Fruit fly (Drosophila melanogaster) whole organism, embryonic: Measurements from ENCODE around the gene Vdup1.

Experiments used
- Bteb2 ChIP-seq: fragments of 200-800 bp; sonication (Bioruptor generic); optimal IDR thresholded peaks from 2 replicates; lab custom pipeline; 2016; ENCODE audit warnings: missing biosample characterization, missing genetic modification characterization
- CG10147 ChIP-seq: fragments of 200-800 bp; sonication (Bioruptor generic); optimal IDR thresholded peaks from 2 replicates; lab custom pipeline; 2019; ENCODE audit warnings: missing biosample characterization, mild to moderate bottlenecking, missing genetic modification characterization, moderate library complexity
- CG11456 ChIP-seq: fragments of 200-800 bp; sonication (Bioruptor generic); IDR thresholded peaks from 3 replicates; pipeline ENCODE4 v1.3.6; 2022; ENCODE audit warnings: missing biosample characterization, missing genetic modification characterization
- CG12299 ChIP-seq: fragments of 200-800 bp; sonication (Bioruptor generic); optimal IDR thresholded peaks from 2 replicates; lab custom pipeline; 2018; ENCODE audit warnings: missing biosample characterization, mild to moderate bottlenecking, missing genetic modification characterization
- CG14050 ChIP-seq: fragments of 200-800 bp; sonication (Bioruptor generic); IDR thresholded peaks from 3 replicates; pipeline ENCODE4 v1.3.6; 2022; ENCODE audit warnings: missing biosample characterization, missing genetic modification characterization
- CG17612 ChIP-seq: fragments of 200-800 bp; sonication (Bioruptor generic); IDR thresholded peaks from 2 replicates; pipeline ENCODE4 v1.3.6; 2022; ENCODE audit warnings: missing biosample characterization, missing genetic modification characterization
- CG17912 ChIP-seq: fragments of 200-800 bp; sonication (Bioruptor generic); optimal IDR thresholded peaks from 2 replicates; lab custom pipeline; 2018; ENCODE audit warnings: missing biosample characterization, mild to moderate bottlenecking, missing genetic modification characterization
- CG18011 ChIP-seq: fragments of 200-800 bp; sonication (Bioruptor generic); optimal IDR thresholded peaks from 2 replicates; lab custom pipeline; 2017; ENCODE audit warnings: missing biosample characterization, missing genetic modification characterization, mild to moderate bottlenecking, moderate library complexity, missing genotype
- CG18619 ChIP-seq: fragments of 200-800 bp; sonication (Bioruptor generic); optimal IDR thresholded peaks from 3 replicates; lab custom pipeline; 2017; ENCODE audit warnings: missing biosample characterization, mild to moderate bottlenecking, missing genetic modification characterization
- CG30431 ChIP-seq: fragments of 200-800 bp; sonication (Bioruptor generic); optimal IDR thresholded peaks from 2 replicates; lab custom pipeline; 2017; ENCODE audit warnings: missing biosample characterization, missing genetic modification characterization
- CG3065 ChIP-seq: fragments of 200-800 bp; sonication (Bioruptor generic); optimal IDR thresholded peaks from 2 replicates; lab custom pipeline; 2016; ENCODE audit warnings: missing biosample characterization, missing genetic modification characterization
- CG31365 ChIP-seq: fragments of 200-800 bp; sonication (Bioruptor generic); optimal IDR thresholded peaks from 2 replicates; lab custom pipeline; 2018; ENCODE audit warnings: missing biosample characterization, mild to moderate bottlenecking, missing genetic modification characterization
- CG3281 ChIP-seq: fragments of 200-800 bp; sonication (Bioruptor generic); optimal IDR thresholded peaks from 3 replicates; lab custom pipeline; 2017; ENCODE audit warnings: missing biosample characterization, mild to moderate bottlenecking, missing genetic modification characterization
- CG34422 ChIP-seq: fragments of 200-800 bp; sonication (Bioruptor generic); IDR thresholded peaks from 3 replicates; pipeline ENCODE4 v1.3.6; 2022; ENCODE audit warnings: missing biosample characterization, missing genetic modification characterization
- CG3838 ChIP-seq: fragments of 200-800 bp; sonication (Bioruptor generic); optimal IDR thresholded peaks from 3 replicates; lab custom pipeline; 2016; ENCODE audit warnings: missing biosample characterization, missing genetic modification characterization
- CG4707 ChIP-seq: fragments of 200-800 bp; sonication (Bioruptor generic); optimal IDR thresholded peaks from 2 replicates; lab custom pipeline; 2018; ENCODE audit warnings: missing biosample characterization, mild to moderate bottlenecking, missing genetic modification characterization, moderate library complexity
- CG6854 ChIP-seq: fragments of 200-800 bp; sonication (Bioruptor generic); optimal IDR thresholded peaks from 3 replicates; lab custom pipeline; 2017; ENCODE audit warnings: missing biosample characterization, mild to moderate bottlenecking, missing genetic modification characterization
- CG7786 ChIP-seq: fragments of 200-800 bp; sonication (Bioruptor generic); optimal IDR thresholded peaks from 2 replicates; lab custom pipeline; 2016; ENCODE audit warnings: missing biosample characterization, missing genetic modification characterization
- CG7987 ChIP-seq: fragments of 200-800 bp; sonication (Bioruptor generic); optimal IDR thresholded peaks from 2 replicates; lab custom pipeline; 2018; ENCODE audit warnings: missing biosample characterization, mild to moderate bottlenecking, missing genetic modification characterization, moderate library complexity
- CG9437 ChIP-seq: fragments of 200-800 bp; sonication (Bioruptor generic); optimal IDR thresholded peaks from 2 replicates; lab custom pipeline; 2018; ENCODE audit warnings: missing biosample characterization, mild to moderate bottlenecking, missing genetic modification characterization
- Camta ChIP-seq: fragments of 200-800 bp; sonication (Bioruptor generic); optimal IDR thresholded peaks from 2 replicates; lab custom pipeline; 2016; ENCODE audit warnings: missing biosample characterization, missing genetic modification characterization
- D19A ChIP-seq: fragments of 200-800 bp; optimal IDR thresholded peaks from 3 replicates; lab custom pipeline; 2019; ENCODE audit warnings: missing biosample characterization, mild to moderate bottlenecking, missing genetic modification characterization, moderate library complexity
- Dref ChIP-seq: fragments of 200-800 bp; sonication (Bioruptor generic); IDR thresholded peaks from 2 replicates; pipeline ENCODE4 v1.3.6; 2022; ENCODE audit warnings: missing biosample characterization, missing genetic modification characterization
- Hr51 ChIP-seq, 2 experiments: fragments of 200-800 bp; sonication (Bioruptor generic); optimal IDR thresholded peaks; 2 replicates in 1 of 2; 3 replicates in 1 of 2; lab custom pipeline; 2016 to 2018; ENCODE audit warnings: missing biosample characterization in 2 of 2, missing genetic modification characterization in 2 of 2, mild to moderate bottlenecking in 1 of 2, moderate library complexity in 1 of 2
- Lpt ChIP-seq: fragments of >200 bp; optimal IDR thresholded peaks from 2 replicates; lab custom pipeline; 2018; ENCODE audit warnings: missing biosample characterization, missing genetic modification characterization
- al ChIP-seq: fragments of 200-800 bp; sonication (Bioruptor generic); IDR thresholded peaks from 2 replicates; pipeline ENCODE4 v1.3.6; 2022; ENCODE audit warnings: missing biosample characterization, missing genetic modification characterization
- amos ChIP-seq: fragments of 200-800 bp; sonication (Bioruptor generic); IDR thresholded peaks from 2 replicates; pipeline ENCODE4 v1.3.6; 2022; ENCODE audit warnings: missing biosample characterization, missing genetic modification characterization; ENCODE audit not compliant: partially characterized antibody
- ase ChIP-seq: fragments of 200-800 bp; sonication (Bioruptor generic); IDR thresholded peaks from 3 replicates; pipeline ENCODE4 v1.3.6; 2022; ENCODE audit warnings: missing biosample characterization, missing genetic modification characterization
- ato ChIP-seq: fragments of 200-800 bp; sonication (Bioruptor generic); IDR thresholded peaks from 2 replicates; pipeline ENCODE4 v1.3.6; 2022; ENCODE audit warnings: missing biosample characterization, missing genetic modification characterization; ENCODE audit not compliant: partially characterized antibody
- az2 ChIP-seq: fragments of 200-800 bp; sonication (Bioruptor generic); optimal IDR thresholded peaks from 3 replicates; lab custom pipeline; 2016; ENCODE audit warnings: missing biosample characterization, missing genetic modification characterization
- bcd ChIP-seq: fragments of 200-800 bp; sonication (Bioruptor generic); optimal IDR thresholded peaks from 2 replicates; lab custom pipeline; 2017; ENCODE audit warnings: missing biosample characterization, mild to moderate bottlenecking, missing genetic modification characterization
- chif ChIP-seq, 2 experiments: fragments of 200-800 bp; sonication (Bioruptor generic); optimal IDR thresholded peaks; 3 replicates each; lab custom pipeline; 2016; ENCODE audit warnings: missing biosample characterization in 2 of 2, missing genetic modification characterization in 2 of 2
- corto ChIP-seq: fragments of 200-800 bp; sonication (Bioruptor generic); optimal IDR thresholded peaks from 2 replicates; lab custom pipeline; 2016; ENCODE audit warnings: missing biosample characterization, mild to moderate bottlenecking, missing genetic modification characterization, moderate library complexity
- dimm ChIP-seq: fragments of 200-800 bp; sonication (Bioruptor generic); IDR thresholded peaks from 2 replicates; pipeline ENCODE4 v1.3.6; 2022; ENCODE audit warnings: missing biosample characterization, missing genetic modification characterization
- disco-r ChIP-seq: fragments of 200-800 bp; sonication (Bioruptor generic); optimal IDR thresholded peaks from 2 replicates; lab custom pipeline; 2016; ENCODE audit warnings: missing biosample characterization, missing genetic modification characterization
- ftz-f1 ChIP-seq: fragments of 200-800 bp; sonication (Bioruptor generic); optimal IDR thresholded peaks from 2 replicates; lab custom pipeline; 2016; ENCODE audit warnings: missing biosample characterization, missing genetic modification characterization
- gem ChIP-seq: fragments of 200-800 bp; sonication (Bioruptor generic); optimal IDR thresholded peaks from 2 replicates; lab custom pipeline; 2019; ENCODE audit warnings: missing biosample characterization, mild to moderate bottlenecking, missing genetic modification characterization, moderate library complexity
- hkb ChIP-seq, 2 experiments: fragments of 200-800 bp in 1 of 2; fragments of >200 bp in 1 of 2; sonication (Bioruptor generic) in 1 of 2; IDR thresholded peaks in 1 of 2; optimal IDR thresholded peaks in 1 of 2; 2 replicates each; pipeline versions ENCODE4 v1.3.6 to Lab custom; 2017 to 2022; ENCODE audit warnings: missing biosample characterization in 1 of 2, missing genetic modification characterization in 1 of 2
- kay ChIP-seq: fragments of 200-800 bp; sonication (Bioruptor generic); optimal IDR thresholded peaks from 2 replicates; lab custom pipeline; 2016; ENCODE audit warnings: missing biosample characterization, missing genetic modification characterization
- lmd ChIP-seq: fragments of 200-800 bp; sonication (Bioruptor generic); IDR thresholded peaks from 2 replicates; pipeline ENCODE4 v1.3.6; 2022; ENCODE audit warnings: missing biosample characterization, missing genetic modification characterization
- maf-S ChIP-seq: fragments of 200-800 bp; sonication (Bioruptor generic); optimal IDR thresholded peaks from 2 replicates; lab custom pipeline; 2016; ENCODE audit warnings: missing biosample characterization, missing genetic modification characterization
- nerfin-1 ChIP-seq: fragments of 200-800 bp; sonication (Bioruptor generic); optimal IDR thresholded peaks from 3 replicates; lab custom pipeline; 2019; ENCODE audit warnings: missing biosample characterization, mild to moderate bottlenecking, missing genetic modification characterization, moderate library complexity
- p53 ChIP-seq: fragments of 200-800 bp; sonication (Bioruptor generic); optimal IDR thresholded peaks from 2 replicates; lab custom pipeline; 2016; ENCODE audit warnings: missing biosample characterization, missing genetic modification characterization
- ranshi ChIP-seq: fragments of 200-800 bp; sonication (Bioruptor generic); IDR thresholded peaks from 2 replicates; pipeline ENCODE4 v1.3.6; 2022; ENCODE audit warnings: missing biosample characterization, missing genetic modification characterization
- sisA ChIP-seq: fragments of 200-800 bp; sonication (Bioruptor generic); IDR thresholded peaks from 2 replicates; pipeline ENCODE4 v1.3.6; 2022; ENCODE audit warnings: missing biosample characterization, missing genetic modification characterization
- slp2 ChIP-seq: fragments of 200-800 bp; sonication (Bioruptor generic); optimal IDR thresholded peaks from 2 replicates; lab custom pipeline; 2016; ENCODE audit warnings: missing biosample characterization, missing genetic modification characterization
- tgo ChIP-seq: fragments of 200-800 bp; sonication (Bioruptor generic); IDR thresholded peaks from 3 replicates; pipeline ENCODE4 v1.3.6; 2022; ENCODE audit warnings: missing biosample characterization, missing genetic modification characterization
- toy ChIP-seq: fragments of 200-800 bp; sonication (Bioruptor generic); IDR thresholded peaks from 2 replicates; pipeline ENCODE4 v1.3.6; 2022; ENCODE audit warnings: missing biosample characterization, missing genetic modification characterization
- usp ChIP-seq: fragments of >200 bp; optimal IDR thresholded peaks from 2 replicates; lab custom pipeline; 2017; ENCODE audit warnings: missing biosample characterization, missing genetic modification characterization
- vnd ChIP-seq: fragments of 200-800 bp; sonication (Bioruptor generic); IDR thresholded peaks from 3 replicates; pipeline ENCODE4 v1.3.6; 2022; ENCODE audit warnings: missing biosample characterization, missing genetic modification characterization; ENCODE audit not compliant: partially characterized antibody
- zf30C ChIP-seq: fragments of 200-800 bp; sonication (Bioruptor generic); optimal IDR thresholded peaks from 3 replicates; lab custom pipeline; 2018; ENCODE audit warnings: missing biosample characterization, mild to moderate bottlenecking, missing genetic modification characterization

Gene Vdup1

DNA sequence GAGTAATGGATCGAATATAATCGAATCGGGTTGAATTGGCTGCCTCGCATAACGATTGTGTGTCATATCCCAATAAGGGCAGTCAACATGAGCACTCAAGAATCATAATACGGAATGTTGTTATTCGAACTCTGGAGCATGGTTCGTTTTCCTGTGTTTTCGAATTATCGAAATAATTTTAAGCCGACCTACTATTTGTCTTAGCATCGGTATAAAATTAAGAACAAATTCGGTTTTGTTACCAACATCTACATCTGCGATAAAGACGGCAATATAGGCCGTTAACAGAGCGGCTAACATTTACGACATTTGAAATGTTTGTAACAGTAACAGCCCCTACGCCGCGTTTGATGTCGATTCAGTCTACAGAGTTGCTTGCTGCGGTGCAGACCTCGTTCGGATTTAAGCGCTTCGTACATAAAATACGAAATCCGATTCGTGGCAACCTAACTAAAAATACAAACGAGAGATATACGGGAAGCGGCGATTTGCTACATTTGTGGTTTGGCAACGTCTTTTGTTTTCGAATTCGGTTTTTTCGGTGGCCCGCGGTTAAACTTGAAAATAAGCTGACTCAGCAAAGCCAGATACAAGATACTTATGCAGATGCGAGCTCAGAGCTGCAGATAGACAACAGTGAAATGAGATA lies 18.2 kb downstream of the Vdup1 start (continued):
- no peak for TF ChIP-seq maf-S (GFP tag; lab: Kevin White, UChicago)
- TF ChIP-seq Lpt (GFP tag; lab: Kevin White, UChicago), result no peak
- peak; percentile 43; the same call in 1 of the 2 replicates for TF ChIP-seq amos (GFP tag; lab: Robert Waterston, UW)
- no peak for TF ChIP-seq ato (GFP tag; lab: Robert Waterston, UW)
- TF ChIP-seq kay (GFP tag; lab: Kevin White, UChicago), result no peak
- TF ChIP-seq CG17612, result no peak
- TF ChIP-seq az2 (GFP tag; lab: Kevin White, UChicago), result no peak
- TF ChIP-seq zf30C (GFP tag; lab: Kevin White, UChicago), result peak; percentile 33
- no peak for TF ChIP-seq CG9437 (GFP tag; lab: Kevin White, UChicago)
- no peak for TF ChIP-seq CG4707 (GFP tag; lab: Kevin White, UChicago)
- TF ChIP-seq CG14050, result no peak
- TF ChIP-seq corto (GFP tag; lab: Kevin White, UChicago), result no peak
- no peak for TF ChIP-seq sisA (GFP tag; lab: Robert Waterston, UW)
- TF ChIP-seq lmd (GFP tag; lab: Robert Waterston, UW), result no peak
- no peak for TF ChIP-seq chif (GFP tag; optimal IDR thresholded peaks at IDR 0.05; lab: Kevin White, UChicago)
- TF ChIP-seq ranshi (GFP tag; lab: Robert Waterston, UW), result no peak
- TF ChIP-seq CG11456 (GFP tag; lab: Robert Waterston, UW), result no peak
- TF ChIP-seq Camta, result no peak
- peak; percentile 14 for TF ChIP-seq CG7987 (GFP tag; lab: Kevin White, UChicago)
- TF ChIP-seq D19A (tag; lab: Kevin White, UChicago), result no peak
- TF ChIP-seq Hr51 (GFP tag; optimal IDR thresholded peaks at IDR 0.05; lab: Kevin White, UChicago), result no peak
- TF ChIP-seq tgo (GFP tag; lab: Robert Waterston, UW), result no peak
- no peak for TF ChIP-seq CG3065 (GFP tag; lab: Kevin White, UChicago)
- peak; percentile 35 for TF ChIP-seq CG12299 (tag; lab: Kevin White, UChicago)
- peak; percentile 4 for TF ChIP-seq Bteb2
- no peak for TF ChIP-seq CG3838 (GFP tag; lab: Kevin White, UChicago)
- TF ChIP-seq CG3281, result peak; percentile 46
- no peak for TF ChIP-seq toy
- no peak for TF ChIP-seq ftz-f1 (GFP tag; lab: Kevin White, UChicago)
- no peak for TF ChIP-seq disco-r (GFP tag; lab: Kevin White, UChicago)
- TF ChIP-seq gem, result no peak
- TF ChIP-seq CG30431, result no peak
- no peak for TF ChIP-seq hkb (optimal IDR thresholded peaks at IDR 0.05; lab: Kevin White, UChicago)
- TF ChIP-seq hkb (GFP tag; IDR thresholded peaks at IDR 0.05; lab: Robert Waterston, UW), result peak; percentile 40; the same call in 1 of the 2 replicates
- no peak for TF ChIP-seq ase (GFP tag; lab: Robert Waterston, UW)
- peak; percentile 14 for TF ChIP-seq CG10147
- no peak for TF ChIP-seq CG17912
- no peak for TF ChIP-seq CG18011
- no peak for TF ChIP-seq vnd (GFP tag; lab: Robert Waterston, UW)
- TF ChIP-seq nerfin-1 (tag; lab: Kevin White, UChicago), result no peak
- TF ChIP-seq dimm (GFP tag; lab: Robert Waterston, UW), result no peak
- TF ChIP-seq CG34422, result no peak
- no peak for TF ChIP-seq slp2 (GFP tag; lab: Kevin White, UChicago)
- TF ChIP-seq usp (GFP tag; lab: Kevin White, UChicago), result no peak
- no peak for TF ChIP-seq bcd
- no peak for TF ChIP-seq Dref (GFP tag; lab: Robert Waterston, UW)
- TF ChIP-seq al (GFP tag; lab: Robert Waterston, UW), result no peak
- TF ChIP-seq CG6854 (GFP tag; lab: Kevin White, UChicago), result no peak
- no peak for TF ChIP-seq CG18619
- TF ChIP-seq CG7786 (GFP tag; lab: Kevin White, UChicago), result no peak
- TF ChIP-seq p53, result no peak
- no peak for TF ChIP-seq CG31365 (tag; lab: Kevin White, UChicago)
